Worm (Caenorhabditis elegans) whole organism, late embryonic: ENCODE results near the gene tars-1.

Source experiments
- C38D4.7 ChIP-seq: fragments of 200-800 bp; sonication (Bioruptor generic); optimal IDR thresholded peaks from 2 replicates; lab custom pipeline; 2018; ENCODE audit warnings: mild to moderate bottlenecking, missing genetic modification characterization, moderate library complexity, missing compliant biosample characterization
- F13H6.1 ChIP-seq: sonication (generic microtip); optimal IDR thresholded peaks from 2 replicates; lab custom pipeline; 2016; ENCODE audit warnings: missing genetic modification characterization, missing compliant biosample characterization
- K09A11.1 ChIP-seq: sonication (generic microtip); optimal IDR thresholded peaks from 2 replicates; lab custom pipeline; 2017; ENCODE audit warnings: antibody characterized with exemption, mild to moderate bottlenecking, missing genetic modification characterization, missing compliant biosample characterization; ENCODE audit not compliant: insufficient read depth
- T23F11.4 ChIP-seq: fragments of 200-800 bp; sonication (Bioruptor generic); optimal IDR thresholded peaks from 2 replicates; lab custom pipeline; 2018; ENCODE audit warnings: mild to moderate bottlenecking, missing genetic modification characterization, missing compliant biosample characterization
- Y22D7AL.16 ChIP-seq: sonication (generic microtip); optimal IDR thresholded peaks from 2 replicates; lab custom pipeline; 2016; ENCODE audit warnings: missing genetic modification characterization, missing compliant biosample characterization
- ahr-1 ChIP-seq: sonication (generic microtip); optimal IDR thresholded peaks from 2 replicates; lab custom pipeline; 2016; ENCODE audit warnings: missing genetic modification characterization, missing compliant biosample characterization
- ama-1 ChIP-seq: fragments of 150-350 bp; optimal IDR thresholded peaks from 2 replicates; lab custom pipeline; 2014
- ceh-14 ChIP-seq: sonication (generic microtip); optimal IDR thresholded peaks from 2 replicates; lab custom pipeline; 2016; ENCODE audit warnings: missing genotype, missing genetic modification characterization, missing compliant biosample characterization
- ceh-18 ChIP-seq: sonication (generic microtip); optimal IDR thresholded peaks from 2 replicates; lab custom pipeline; 2016; ENCODE audit warnings: missing genetic modification characterization, missing compliant biosample characterization
- ceh-19 ChIP-seq: fragments of 200-800 bp; sonication (Bioruptor generic); optimal IDR thresholded peaks from 2 replicates; lab custom pipeline; 2018; ENCODE audit warnings: mild to moderate bottlenecking, missing genetic modification characterization, missing compliant biosample characterization
- ceh-24 ChIP-seq: sonication (generic microtip); optimal IDR thresholded peaks from 2 replicates; lab custom pipeline; 2016; ENCODE audit warnings: mild to moderate bottlenecking, missing genetic modification characterization, missing compliant biosample characterization
- ceh-30 ChIP-seq: fragments of 150-350 bp; optimal IDR thresholded peaks from 2 replicates; lab custom pipeline; 2014; ENCODE audit warnings: missing biosample characterization, missing genetic modification characterization
- ceh-31 ChIP-seq: sonication (generic microtip); optimal IDR thresholded peaks from 2 replicates; lab custom pipeline; 2016; ENCODE audit warnings: missing genetic modification characterization, missing compliant biosample characterization
- ceh-34 ChIP-seq: sonication (generic microtip); optimal IDR thresholded peaks from 2 replicates; lab custom pipeline; 2016; ENCODE audit warnings: mild to moderate bottlenecking, missing genetic modification characterization, missing compliant biosample characterization
- ceh-9 ChIP-seq: sonication (generic microtip); optimal IDR thresholded peaks from 2 replicates; lab custom pipeline; 2016; ENCODE audit warnings: mild to moderate bottlenecking, missing genetic modification characterization, inconsistent platforms, missing compliant biosample characterization
- che-1 ChIP-seq: sonication (generic microtip); optimal IDR thresholded peaks from 2 replicates; lab custom pipeline; 2016; ENCODE audit warnings: mild to moderate bottlenecking, missing genetic modification characterization, missing compliant biosample characterization
- dve-1 ChIP-seq: sonication (generic microtip); optimal IDR thresholded peaks from 2 replicates; lab custom pipeline; 2017; ENCODE audit warnings: antibody characterized with exemption, mild to moderate bottlenecking, missing genetic modification characterization, missing compliant biosample characterization
- elt-2 ChIP-seq: sonication (generic microtip); optimal IDR thresholded peaks from 2 replicates; lab custom pipeline; 2016; ENCODE audit warnings: missing genetic modification reagents, missing genetic modification characterization, missing compliant biosample characterization
- elt-4 ChIP-seq: sonication (generic microtip); optimal IDR thresholded peaks from 2 replicates; lab custom pipeline; 2016; ENCODE audit warnings: missing genetic modification characterization, missing compliant biosample characterization
- eyg-1 ChIP-seq: sonication (generic microtip); optimal IDR thresholded peaks from 2 replicates; lab custom pipeline; 2016; ENCODE audit warnings: missing genotype, missing genetic modification characterization, missing compliant biosample characterization
- fkh-10 ChIP-seq: fragments of 150-350 bp; optimal IDR thresholded peaks from 2 replicates; lab custom pipeline; 2014; ENCODE audit warnings: missing biosample characterization, missing genetic modification reagents, missing genetic modification characterization
- fkh-6 ChIP-seq: sonication (generic microtip); optimal IDR thresholded peaks from 2 replicates; lab custom pipeline; 2016; ENCODE audit warnings: missing genetic modification characterization, missing compliant biosample characterization
- hlh-6 ChIP-seq: sonication (generic microtip); optimal IDR thresholded peaks from 2 replicates; lab custom pipeline; 2016; ENCODE audit warnings: missing genotype, missing genetic modification characterization, missing compliant biosample characterization
- lim-6 ChIP-seq: sonication (generic microtip); optimal IDR thresholded peaks from 2 replicates; lab custom pipeline; 2016; ENCODE audit warnings: missing genetic modification characterization, missing compliant biosample characterization
- madf-2 ChIP-seq: sonication (generic microtip); optimal IDR thresholded peaks from 2 replicates; lab custom pipeline; 2017; ENCODE audit warnings: missing genetic modification characterization, missing compliant biosample characterization
- mec-3 ChIP-seq: sonication (generic microtip); optimal IDR thresholded peaks from 2 replicates; lab custom pipeline; 2016; ENCODE audit warnings: borderline replicate concordance, missing genetic modification characterization, missing compliant biosample characterization
- nhr-232 ChIP-seq: sonication (generic microtip); optimal IDR thresholded peaks from 2 replicates; lab custom pipeline; 2016; ENCODE audit warnings: missing genetic modification characterization, missing compliant biosample characterization
- pat-9 ChIP-seq: fragments of 200-800 bp; sonication (Bioruptor generic); optimal IDR thresholded peaks from 2 replicates; lab custom pipeline; 2018; ENCODE audit warnings: mild to moderate bottlenecking, missing genetic modification characterization, moderate library complexity, missing compliant biosample characterization
- pax-1 ChIP-seq: fragments of 150-350 bp; optimal IDR thresholded peaks from 2 replicates; lab custom pipeline; 2014; ENCODE audit warnings: missing biosample characterization, missing genetic modification characterization
- pha-2 ChIP-seq: sonication (generic microtip); optimal IDR thresholded peaks from 2 replicates; lab custom pipeline; 2017; ENCODE audit warnings: mild to moderate bottlenecking, missing genetic modification characterization, missing compliant biosample characterization
- pha-4 ChIP-seq: fragments of 150-350 bp; optimal IDR thresholded peaks from 2 replicates; lab custom pipeline; 2018; ENCODE audit warnings: missing biosample characterization, missing genetic modification reagents, missing genetic modification characterization
- pqm-1 ChIP-seq: sonication (generic microtip); optimal IDR thresholded peaks from 2 replicates; lab custom pipeline; 2016; ENCODE audit warnings: missing genetic modification characterization, missing compliant biosample characterization
- pros-1 ChIP-seq: fragments of 150-350 bp; optimal IDR thresholded peaks from 2 replicates; lab custom pipeline; 2014; ENCODE audit warnings: missing biosample characterization, missing genetic modification reagents, missing genetic modification characterization
- ref-2 ChIP-seq: sonication (generic microtip); optimal IDR thresholded peaks from 2 replicates; lab custom pipeline; 2016; ENCODE audit warnings: missing genetic modification characterization, missing compliant biosample characterization
- sox-2 ChIP-seq: fragments of 200-800 bp; sonication (Bioruptor generic); IDR thresholded peaks from 2 replicates; pipeline ENCODE4 v1.3.6; 2022; ENCODE audit warnings: missing genetic modification reagents, missing genetic modification characterization, missing compliant biosample characterization
- syd-9 ChIP-seq: sonication (generic microtip); optimal IDR thresholded peaks from 2 replicates; lab custom pipeline; 2016; ENCODE audit warnings: mild to moderate bottlenecking, missing genetic modification characterization, moderate library complexity, missing compliant biosample characterization
- tbx-2 ChIP-seq: sonication (generic microtip); optimal IDR thresholded peaks from 2 replicates; lab custom pipeline; 2016; ENCODE audit warnings: missing genetic modification characterization, missing compliant biosample characterization
- tbx-7 ChIP-seq: sonication (generic microtip); optimal IDR thresholded peaks from 2 replicates; lab custom pipeline; 2016; ENCODE audit warnings: missing genotype, missing genetic modification characterization, missing compliant biosample characterization
- ttx-3 ChIP-seq: sonication (generic microtip); optimal IDR thresholded peaks from 2 replicates; lab custom pipeline; 2016; ENCODE audit warnings: missing genetic modification reagents, missing genetic modification characterization, missing compliant biosample characterization
- unc-42 ChIP-seq: sonication (generic microtip); optimal IDR thresholded peaks from 2 replicates; lab custom pipeline; 2016; ENCODE audit warnings: missing genotype, missing genetic modification characterization, missing compliant biosample characterization
- unc-86 ChIP-seq: sonication (generic microtip); optimal IDR thresholded peaks from 2 replicates; lab custom pipeline; 2016; ENCODE audit warnings: missing genetic modification characterization, missing compliant biosample characterization
- zip-5 ChIP-seq: sonication (generic microtip); optimal IDR thresholded peaks from 2 replicates; lab custom pipeline; 2016; ENCODE audit warnings: missing genetic modification characterization, missing compliant biosample characterization

Gene tars-1

DNA sequence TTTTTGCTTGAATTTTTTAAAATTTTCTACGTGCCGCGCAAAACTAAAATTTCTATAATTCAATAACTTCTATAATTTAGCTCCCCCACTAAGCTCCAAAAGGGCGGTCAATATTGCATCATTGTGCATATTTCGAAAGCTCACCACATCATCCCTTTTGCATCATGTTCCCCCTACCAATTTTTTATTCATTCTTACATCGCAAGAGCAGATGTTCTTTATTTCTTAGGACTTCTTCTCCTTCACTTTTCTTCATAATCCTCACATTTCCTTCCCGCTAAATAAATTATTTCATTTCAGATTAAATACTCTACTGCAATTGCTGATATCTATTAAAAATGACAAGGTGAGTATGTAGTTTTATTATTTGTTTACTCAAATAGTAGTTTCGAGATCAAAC, 28.4 kb upstream of the tars-1 start, which contains the start of gene ldh-1:
ldh-1 (plus strand) TSS at position 301 of the 400 bp plus-strand sequence.
- no peak for TF ChIP-seq ceh-19 (GFP tag; lab: Kevin White, UChicago)
- TF ChIP-seq ceh-34 (tag; lab: Kevin White, UChicago): no peak
- TF ChIP-seq pqm-1 (tag; lab: Kevin White, UChicago): no peak
- no peak for TF ChIP-seq ceh-24 (tag; lab: Kevin White, UChicago)
- TF ChIP-seq nhr-232 (tag; lab: Kevin White, UChicago): no peak
- TF ChIP-seq Y22D7AL.16 (tag; lab: Kevin White, UChicago): no peak
- TF ChIP-seq T23F11.4: no peak
- TF ChIP-seq ceh-18 (tag; lab: Kevin White, UChicago): no peak
- no peak for TF ChIP-seq ahr-1 (tag; lab: Kevin White, UChicago)
- no peak for TF ChIP-seq pat-9 (tag; lab: Kevin White, UChicago)
- TF ChIP-seq ref-2: no peak
- no peak for TF ChIP-seq tbx-2 (tag; lab: Kevin White, UChicago)
- no peak for TF ChIP-seq madf-2 (tag; lab: Kevin White, UChicago)
- no peak for TF ChIP-seq ceh-30 (tag; lab: Kevin White, UChicago)
- no peak for TF ChIP-seq che-1 (tag; lab: Kevin White, UChicago)

DNA sequence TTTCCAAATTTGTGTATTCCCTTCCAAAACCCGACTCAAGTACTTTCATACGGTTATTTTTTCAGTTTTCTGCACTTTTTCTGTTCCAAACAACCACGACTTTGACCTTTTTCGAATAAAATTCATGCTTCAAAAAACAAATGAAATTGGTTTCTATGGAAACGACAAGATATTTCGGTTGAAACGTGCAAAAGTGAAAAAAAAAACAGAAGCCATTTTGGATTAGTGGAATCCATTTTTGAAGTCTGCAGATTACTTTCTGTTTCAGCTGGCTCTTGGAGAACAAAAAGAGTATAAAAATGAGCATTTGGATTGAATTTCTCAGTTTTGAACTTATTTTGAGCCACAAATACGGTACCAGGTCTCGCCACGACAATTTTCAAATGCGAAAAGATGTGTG, 26.7 kb upstream of the tars-1 start:
- no peak for TF ChIP-seq ceh-30 (tag; lab: Kevin White, UChicago)
- no peak for TF ChIP-seq pax-1 (tag; lab: Kevin White, UChicago)
- no peak for TF ChIP-seq tbx-7 (tag; lab: Kevin White, UChicago)
- no peak for TF ChIP-seq pha-2
- no peak for TF ChIP-seq syd-9 (tag; lab: Kevin White, UChicago)
- no peak for TF ChIP-seq pros-1 (tag; lab: Kevin White, UChicago)
- TF ChIP-seq ref-2: no peak
- TF ChIP-seq K09A11.1: no peak
- TF ChIP-seq sox-2 (GFP tag; lab: Robert Waterston, UW): no peak
- no peak for TF ChIP-seq lim-6 (tag; lab: Kevin White, UChicago)

DNA sequence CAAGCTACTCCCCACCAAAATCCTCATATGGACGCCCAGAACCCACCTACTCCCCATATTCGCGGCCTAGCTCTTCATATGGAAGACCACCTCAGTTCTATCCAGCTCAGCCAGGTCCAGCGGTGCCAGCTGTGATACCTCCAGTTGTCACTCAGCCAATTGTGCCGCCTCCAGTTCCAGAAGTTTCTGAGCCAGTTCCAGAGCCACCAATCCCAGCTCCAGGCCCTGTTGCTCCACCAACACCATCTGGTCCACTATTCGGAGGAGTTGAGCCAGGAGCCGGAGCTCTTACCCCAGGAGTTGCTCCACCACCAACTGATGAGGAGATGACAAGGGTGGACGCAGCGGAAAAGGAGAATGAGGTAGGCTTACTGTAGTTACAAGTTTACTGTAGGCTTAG, 26.1 kb upstream of the tars-1 start:
- no peak for TF ChIP-seq ahr-1 (tag; lab: Kevin White, UChicago)
- no peak for TF ChIP-seq eyg-1 (tag; lab: Kevin White, UChicago)
- no peak for TF ChIP-seq ceh-18 (tag; lab: Kevin White, UChicago)
- no peak for TF ChIP-seq ttx-3 (tag; lab: Kevin White, UChicago)
- no peak for TF ChIP-seq zip-5 (tag; lab: Kevin White, UChicago)
- no peak for TF ChIP-seq mec-3 (tag; lab: Kevin White, UChicago)
- TF ChIP-seq elt-2 (tag; lab: Kevin White, UChicago): no peak
- TF ChIP-seq fkh-10 (GFP tag; lab: Kevin White, UChicago): no peak
- no peak for TF ChIP-seq ceh-31 (tag; lab: Kevin White, UChicago)
- TF ChIP-seq pros-1 (tag; lab: Kevin White, UChicago): no peak
- no peak for TF ChIP-seq fkh-6 (tag; lab: Kevin White, UChicago)
- TF ChIP-seq C38D4.7 (GFP tag; lab: Kevin White, UChicago): no peak
- TF ChIP-seq T23F11.4: no peak

DNA sequence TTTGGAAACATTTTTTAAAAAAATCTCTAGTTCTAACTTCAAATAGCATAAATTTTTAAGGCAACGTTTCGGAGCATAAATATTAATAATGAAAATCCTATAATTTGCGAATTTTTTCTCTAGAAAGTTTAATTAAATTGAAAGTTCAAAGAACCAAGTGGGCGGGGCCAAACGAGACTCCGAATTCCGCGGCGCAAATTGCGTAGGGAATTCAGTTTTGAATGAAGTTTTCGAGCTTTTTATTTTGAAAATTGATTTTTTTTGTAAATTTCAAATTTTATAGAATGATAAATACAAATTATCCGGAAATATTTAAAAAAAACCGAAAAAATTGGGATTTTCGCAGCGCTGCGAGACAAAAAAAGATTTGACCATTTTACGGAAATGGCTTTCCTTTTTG, 25.4 kb upstream of the tars-1 start:
- TF ChIP-seq unc-86 (tag; lab: Kevin White, UChicago) (no peak), elt-4 (tag; lab: Kevin White, UChicago) (no peak), hlh-6 (no peak), pha-4 (tag; lab: Kevin White, UChicago) (no peak), ceh-14 (tag; lab: Kevin White, UChicago) (no peak), F13H6.1 (tag; lab: Kevin White, UChicago) (no peak), pros-1 (tag; lab: Kevin White, UChicago) (no peak), unc-42 (tag; lab: Kevin White, UChicago) (no peak), ama-1 (lab: Kevin White, UChicago) (no peak), pat-9 (tag; lab: Kevin White, UChicago) (no peak), dve-1 (tag; lab: Kevin White, UChicago) (no peak), eyg-1 (tag; lab: Kevin White, UChicago) (no peak), ceh-9 (tag; lab: Kevin White, UChicago) (no peak), sox-2 (GFP tag; lab: Robert Waterston, UW) (no peak), ceh-19 (GFP tag; lab: Kevin White, UChicago) (no peak)
